Fruit fly (Drosophila melanogaster) whole organism, embryonic: ENCODE measurements around the gene ImpE3.

Source experiments
- Antp ChIP-seq: fragments of 200-800 bp; sonication (Bioruptor generic); optimal IDR thresholded peaks from 3 replicates; lab custom pipeline; 2016; ENCODE audit warnings: missing biosample characterization, missing genetic modification characterization
- CG10274 ChIP-seq: fragments of 200-800 bp; sonication (Bioruptor generic); optimal IDR thresholded peaks from 3 replicates; lab custom pipeline; 2017; ENCODE audit warnings: missing biosample characterization, mild to moderate bottlenecking, missing genetic modification characterization
- CG11085 ChIP-seq: fragments of 200-800 bp; sonication (Bioruptor generic); IDR thresholded peaks from 2 replicates; pipeline ENCODE4 v1.3.6; 2022; ENCODE audit warnings: missing biosample characterization, missing genetic modification characterization
- CG11456 ChIP-seq: fragments of 200-800 bp; sonication (Bioruptor generic); IDR thresholded peaks from 3 replicates; pipeline ENCODE4 v1.3.6; 2022; ENCODE audit warnings: missing biosample characterization, missing genetic modification characterization
- CG11695 ChIP-seq: fragments of 200-800 bp; sonication (Bioruptor generic); IDR thresholded peaks from 3 replicates; pipeline ENCODE4 v1.3.6; 2022; ENCODE audit warnings: missing biosample characterization, missing genetic modification characterization
- CG13296 ChIP-seq: fragments of 200-800 bp; sonication (Bioruptor generic); optimal IDR thresholded peaks from 3 replicates; lab custom pipeline; 2018; ENCODE audit warnings: missing biosample characterization, mild to moderate bottlenecking, missing genetic modification characterization
- CG13624 ChIP-seq: fragments of 200-800 bp; sonication (Bioruptor generic); optimal IDR thresholded peaks from 2 replicates; lab custom pipeline; 2016; ENCODE audit warnings: missing biosample characterization, missing genetic modification characterization
- CG15011 ChIP-seq: fragments of 200-800 bp; sonication (Bioruptor generic); optimal IDR thresholded peaks from 3 replicates; lab custom pipeline; 2018; ENCODE audit warnings: missing biosample characterization, mild to moderate bottlenecking, missing genetic modification characterization
- CG1647 ChIP-seq: fragments of 200-800 bp; sonication (Bioruptor generic); optimal IDR thresholded peaks from 3 replicates; lab custom pipeline; 2016; ENCODE audit warnings: missing biosample characterization, missing genetic modification characterization
- CG17328 ChIP-seq: fragments of 200-800 bp; sonication (Bioruptor generic); IDR thresholded peaks from 2 replicates; pipeline ENCODE4 v1.3.6; 2022; ENCODE audit warnings: missing biosample characterization, missing genetic modification characterization
- CG17612 ChIP-seq: fragments of 200-800 bp; sonication (Bioruptor generic); IDR thresholded peaks from 2 replicates; pipeline ENCODE4 v1.3.6; 2022; ENCODE audit warnings: missing biosample characterization, missing genetic modification characterization
- CG1832 ChIP-seq: fragments of 200-800 bp; sonication (Bioruptor generic); optimal IDR thresholded peaks from 2 replicates; lab custom pipeline; 2017; ENCODE audit warnings: missing biosample characterization, mild to moderate bottlenecking, missing genetic modification characterization, inconsistent platforms
- CG18764 ChIP-seq: fragments of 200-800 bp; sonication (Bioruptor generic); optimal IDR thresholded peaks from 3 replicates; lab custom pipeline; 2016; ENCODE audit warnings: missing biosample characterization, missing genetic modification characterization
- CG2116 ChIP-seq: fragments of 200-800 bp; sonication (Bioruptor generic); optimal IDR thresholded peaks from 3 replicates; lab custom pipeline; 2018; ENCODE audit warnings: missing biosample characterization, mild to moderate bottlenecking, missing genetic modification characterization
- CG31388 ChIP-seq: fragments of 200-800 bp; sonication (Bioruptor generic); optimal IDR thresholded peaks from 2 replicates; lab custom pipeline; 2016; ENCODE audit warnings: missing biosample characterization, missing genetic modification characterization
- CG32772 ChIP-seq: fragments of 200-800 bp; sonication (Bioruptor generic); IDR thresholded peaks from 2 replicates; pipeline ENCODE4 v1.3.6; 2022; ENCODE audit warnings: missing biosample characterization, missing genetic modification characterization
- CG3995 ChIP-seq: fragments of 200-800 bp; sonication (Bioruptor generic); optimal IDR thresholded peaks from 3 replicates; lab custom pipeline; 2016; ENCODE audit warnings: missing biosample characterization, missing genetic modification characterization
- CG5953 ChIP-seq: fragments of 200-800 bp; sonication (Bioruptor generic); IDR thresholded peaks from 2 replicates; pipeline ENCODE4 v1.3.6; 2022; ENCODE audit warnings: missing biosample characterization, missing genetic modification characterization
- CG6689 ChIP-seq: fragments of 200-800 bp; sonication (Bioruptor generic); IDR thresholded peaks from 2 replicates; pipeline ENCODE4 v1.3.6; 2022; ENCODE audit warnings: missing biosample characterization, missing genetic modification characterization
- CG6791 ChIP-seq: fragments of 200-800 bp; sonication (Bioruptor generic); IDR thresholded peaks from 3 replicates; pipeline ENCODE4 v1.3.6; 2022; ENCODE audit warnings: missing biosample characterization, missing genetic modification characterization; ENCODE audit not compliant: partially characterized antibody
- CG7745 ChIP-seq: fragments of 200-800 bp; sonication (Bioruptor generic); optimal IDR thresholded peaks from 2 replicates; lab custom pipeline; 2018; ENCODE audit warnings: missing biosample characterization, mild to moderate bottlenecking, missing genetic modification characterization, moderate library complexity
- CG7928 ChIP-seq: fragments of 200-800 bp; sonication (Bioruptor generic); optimal IDR thresholded peaks from 2 replicates; lab custom pipeline; 2017; ENCODE audit warnings: missing biosample characterization, mild to moderate bottlenecking, missing genetic modification characterization
- CG7987 ChIP-seq: fragments of 200-800 bp; sonication (Bioruptor generic); optimal IDR thresholded peaks from 2 replicates; lab custom pipeline; 2018; ENCODE audit warnings: missing biosample characterization, mild to moderate bottlenecking, missing genetic modification characterization, moderate library complexity
- CG8290 ChIP-seq, 3 experiments: fragments of 200-800 bp; sonication (Bioruptor generic); optimal IDR thresholded peaks; 2 replicates each; lab custom pipeline; 2016 to 2019; ENCODE audit warnings: missing biosample characterization in 3 of 3, missing genetic modification characterization in 3 of 3, mild to moderate bottlenecking in 2 of 3, moderate library complexity in 1 of 3
- CG9876 ChIP-seq: fragments of 200-800 bp; sonication (Bioruptor generic); optimal IDR thresholded peaks from 2 replicates; lab custom pipeline; 2016; ENCODE audit warnings: missing biosample characterization, missing genetic modification characterization
- D19A ChIP-seq: fragments of 200-800 bp; optimal IDR thresholded peaks from 3 replicates; lab custom pipeline; 2019; ENCODE audit warnings: missing biosample characterization, mild to moderate bottlenecking, missing genetic modification characterization, moderate library complexity
- Dref ChIP-seq: fragments of 200-800 bp; sonication (Bioruptor generic); IDR thresholded peaks from 2 replicates; pipeline ENCODE4 v1.3.6; 2022; ENCODE audit warnings: missing biosample characterization, missing genetic modification characterization
- Eip74EF ChIP-seq, 2 experiments: fragments of 200-800 bp in 1 of 2; fragments of >200 bp in 1 of 2; sonication (Bioruptor generic) in 1 of 2; optimal IDR thresholded peaks; 2 replicates each; lab custom pipeline; 2017 to 2019; ENCODE audit warnings: missing biosample characterization in 2 of 2, missing genetic modification characterization in 2 of 2, mild to moderate bottlenecking in 1 of 2, moderate library complexity in 1 of 2
- HmgZ ChIP-seq: fragments of 200-800 bp; sonication (Bioruptor generic); optimal IDR thresholded peaks from 2 replicates; lab custom pipeline; 2018; ENCODE audit warnings: missing biosample characterization, mild to moderate bottlenecking, missing genetic modification characterization
- Hmx ChIP-seq: fragments of 200-800 bp; sonication (Bioruptor generic); optimal IDR thresholded peaks from 2 replicates; lab custom pipeline; 2016; ENCODE audit warnings: missing biosample characterization, missing genetic modification characterization
- Meics ChIP-seq: fragments of 200-800 bp; sonication (Bioruptor generic); optimal IDR thresholded peaks from 2 replicates; lab custom pipeline; 2017; ENCODE audit warnings: missing biosample characterization, mild to moderate bottlenecking, missing genetic modification characterization
- Nf-YA ChIP-seq: fragments of 200-800 bp; sonication (Bioruptor generic); IDR thresholded peaks from 2 replicates; pipeline ENCODE4 v1.3.6; 2022; ENCODE audit warnings: missing biosample characterization, missing genetic modification characterization
- Poxn ChIP-seq: fragments of 200-800 bp; sonication (Bioruptor generic); IDR thresholded peaks from 2 replicates; pipeline ENCODE4 v1.3.6; 2022; ENCODE audit warnings: missing biosample characterization, missing genetic modification characterization
- Ptx1 ChIP-seq: fragments of 200-800 bp; sonication (Bioruptor generic); IDR thresholded peaks from 2 replicates; pipeline ENCODE4 v1.3.6; 2022; ENCODE audit warnings: missing biosample characterization, missing genetic modification characterization
- Sry-β ChIP-seq: fragments of 200-800 bp; sonication (Bioruptor generic); optimal IDR thresholded peaks from 2 replicates; lab custom pipeline; 2018; ENCODE audit warnings: missing biosample characterization, mild to moderate bottlenecking, missing genetic modification characterization, moderate library complexity
- Ssrp ChIP-seq: fragments of 200-800 bp; sonication (Bioruptor generic); optimal IDR thresholded peaks from 2 replicates; lab custom pipeline; 2018; ENCODE audit warnings: missing biosample characterization, mild to moderate bottlenecking, missing genetic modification characterization, moderate library complexity
- YL-1 ChIP-seq: fragments of 200-800 bp; sonication (Bioruptor generic); optimal IDR thresholded peaks from 3 replicates; lab custom pipeline; 2017; ENCODE audit warnings: missing biosample characterization, mild to moderate bottlenecking, missing genetic modification characterization
- amos ChIP-seq: fragments of 200-800 bp; sonication (Bioruptor generic); IDR thresholded peaks from 2 replicates; pipeline ENCODE4 v1.3.6; 2022; ENCODE audit warnings: missing biosample characterization, missing genetic modification characterization; ENCODE audit not compliant: partially characterized antibody
- cad ChIP-seq: fragments of >200 bp; optimal IDR thresholded peaks from 2 replicates; lab custom pipeline; 2017; ENCODE audit warnings: missing biosample characterization, missing genetic modification characterization
- chinmo ChIP-seq: fragments of 200-800 bp; sonication (Bioruptor generic); IDR thresholded peaks from 4 replicates; pipeline ENCODE4 v1.3.6; 2022; ENCODE audit warnings: missing biosample characterization, missing genetic modification characterization; ENCODE audit not compliant: partially characterized antibody
- insv ChIP-seq, 2 experiments: fragments of 200-800 bp; sonication (Bioruptor generic); optimal IDR thresholded peaks; 3 replicates each; lab custom pipeline; 2016 to 2018; ENCODE audit warnings: missing biosample characterization in 2 of 2, missing genetic modification characterization in 2 of 2
- lilli ChIP-seq: fragments of 200-800 bp; sonication (Bioruptor generic); optimal IDR thresholded peaks from 3 replicates; lab custom pipeline; 2016; ENCODE audit warnings: missing biosample characterization, missing genetic modification characterization
- nmo ChIP-seq: fragments of 200-800 bp; sonication (Bioruptor generic); optimal IDR thresholded peaks from 2 replicates; lab custom pipeline; 2018; ENCODE audit warnings: missing biosample characterization, mild to moderate bottlenecking, missing genetic modification characterization, moderate library complexity
- nom ChIP-seq: fragments of 200-800 bp; sonication (Bioruptor generic); optimal IDR thresholded peaks from 2 replicates; lab custom pipeline; 2017; ENCODE audit warnings: missing biosample characterization, missing genetic modification characterization, mild to moderate bottlenecking, moderate library complexity, missing genetic modification reagents
- pita ChIP-seq: fragments of 200-800 bp; sonication (Bioruptor generic); optimal IDR thresholded peaks from 2 replicates; lab custom pipeline; 2017; ENCODE audit warnings: missing biosample characterization, mild to moderate bottlenecking, missing genetic modification characterization
- sima ChIP-seq: fragments of 200-800 bp; sonication (Bioruptor generic); optimal IDR thresholded peaks from 2 replicates; lab custom pipeline; 2016; ENCODE audit warnings: missing biosample characterization, missing genetic modification characterization
- slbo ChIP-seq: fragments of 200-800 bp; sonication (Bioruptor generic); IDR thresholded peaks from 2 replicates; pipeline ENCODE4 v1.3.6; 2022; ENCODE audit warnings: missing biosample characterization, missing genetic modification characterization
- so ChIP-seq: fragments of 200-800 bp; sonication (Bioruptor generic); IDR thresholded peaks from 3 replicates; pipeline ENCODE4 v1.3.6; 2022; ENCODE audit warnings: missing biosample characterization, missing genetic modification characterization
- sqz ChIP-seq: fragments of 200-800 bp; sonication (Bioruptor generic); optimal IDR thresholded peaks from 3 replicates; lab custom pipeline; 2018; ENCODE audit warnings: missing biosample characterization, mild to moderate bottlenecking, missing genetic modification characterization
- tap ChIP-seq: fragments of 200-800 bp; optimal IDR thresholded peaks from 3 replicates; lab custom pipeline; 2019; ENCODE audit warnings: missing biosample characterization, mild to moderate bottlenecking, missing genetic modification characterization, moderate library complexity
- unpg ChIP-seq: fragments of 200-800 bp; sonication (Bioruptor generic); optimal IDR thresholded peaks from 3 replicates; lab custom pipeline; 2018; ENCODE audit warnings: missing biosample characterization, mild to moderate bottlenecking, missing genetic modification characterization, moderate library complexity

ImpE3 gene

dm6 chr3R:7995722-7996121 lies 33.6 kb downstream of the ImpE3 start, which contains the start of gene Elovl7:
Gene Elovl7, minus strand, starts transcription at chr3R:7995852.
- no peak for TF ChIP-seq CG6689 (GFP tag; lab: Robert Waterston, UW)
- TF ChIP-seq Ssrp = no peak
- TF ChIP-seq CG18764 (GFP tag; lab: Kevin White, UChicago) = no peak
- no peak for TF ChIP-seq tap (tag; lab: Kevin White, UChicago)
- TF ChIP-seq CG17612 (GFP tag; lab: Robert Waterston, UW) = no peak
- TF ChIP-seq Dref = no peak
- peak; percentile 23; the same call in 1 of the 2 replicates for TF ChIP-seq slbo (GFP tag; lab: Robert Waterston, UW)
- no peak for TF ChIP-seq CG7928 (GFP tag; lab: Kevin White, UChicago)
- TF ChIP-seq CG7745 (tag; lab: Kevin White, UChicago) = no peak
- no peak for TF ChIP-seq Sry-β
- peak; percentile 21 for TF ChIP-seq nom
- no peak for TF ChIP-seq CG11085 (GFP tag; lab: Robert Waterston, UW)
- peak; percentile 1 for TF ChIP-seq CG13624 (GFP tag; lab: Kevin White, UChicago)
- TF ChIP-seq Nf-YA (GFP tag; lab: Robert Waterston, UW) = no peak
- no peak for TF ChIP-seq CG17328
- no peak for TF ChIP-seq CG2116 (GFP tag; lab: Kevin White, UChicago)
- TF ChIP-seq CG11695 (GFP tag; lab: Robert Waterston, UW) = no peak
- peak; percentile 22 for TF ChIP-seq CG1832
- no peak for TF ChIP-seq amos (GFP tag; lab: Robert Waterston, UW)
- TF ChIP-seq chinmo (GFP tag; lab: Robert Waterston, UW) = 0 out of 4 replicates have a peak, but pooled peaks have one; percentile 44
- TF ChIP-seq Antp (GFP tag; lab: Kevin White, UChicago) = no peak
- no peak for TF ChIP-seq CG31388 (GFP tag; lab: Kevin White, UChicago)
- no peak for TF ChIP-seq CG32772 (GFP tag; lab: Robert Waterston, UW)
- TF ChIP-seq CG15011 (GFP tag; lab: Kevin White, UChicago) = no peak
- no peak for TF ChIP-seq YL-1
- no peak for TF ChIP-seq pita (GFP tag; lab: Kevin White, UChicago)
- peak; percentile 58; the same call in 1 of the 3 replicates for TF ChIP-seq so (GFP tag; lab: Robert Waterston, UW)
- TF ChIP-seq CG3995 (GFP tag; lab: Kevin White, UChicago) = no peak
- TF ChIP-seq CG7987 = no peak
- no peak for TF ChIP-seq Hmx (GFP tag; lab: Kevin White, UChicago)
- TF ChIP-seq CG1647 (GFP tag; lab: Kevin White, UChicago) = no peak
- no peak for TF ChIP-seq CG8290 (GFP tag; optimal IDR thresholded peaks at IDR 0.05; lab: Kevin White, UChicago)
- TF ChIP-seq CG8290 (tag; optimal IDR thresholded peaks at IDR 0.05; lab: Kevin White, UChicago) = no peak
- TF ChIP-seq Eip74EF (GFP tag; optimal IDR thresholded peaks at IDR 0.05; lab: Kevin White, UChicago) = peak in 1 of 2 experiments; percentile 17
- TF ChIP-seq HmgZ (tag; lab: Kevin White, UChicago) = no peak
- TF ChIP-seq CG5953 = no peak
- TF ChIP-seq insv (GFP tag; optimal IDR thresholded peaks at IDR 0.05; lab: Kevin White, UChicago) = no peak
- TF ChIP-seq unpg = no peak
- TF ChIP-seq sima (GFP tag; lab: Kevin White, UChicago) = no peak
- TF ChIP-seq Poxn (GFP tag; lab: Robert Waterston, UW) = no peak
- TF ChIP-seq sqz (GFP tag; lab: Kevin White, UChicago) = no peak
- no peak for TF ChIP-seq lilli (GFP tag; lab: Kevin White, UChicago)
- TF ChIP-seq nmo (GFP tag; lab: Kevin White, UChicago) = no peak
- TF ChIP-seq CG9876 (GFP tag; lab: Kevin White, UChicago) = no peak
- no peak for TF ChIP-seq CG6791 (GFP tag; lab: Robert Waterston, UW)
- peak; percentile 17 for TF ChIP-seq CG13296 (GFP tag; lab: Kevin White, UChicago)
- no peak for TF ChIP-seq D19A (tag; lab: Kevin White, UChicago)
- no peak for TF ChIP-seq CG10274 (GFP tag; lab: Kevin White, UChicago)
- no peak for TF ChIP-seq Meics (GFP tag; lab: Kevin White, UChicago)
- no peak for TF ChIP-seq CG11456 (GFP tag; lab: Robert Waterston, UW)
- no peak for TF ChIP-seq Ptx1 (GFP tag; lab: Robert Waterston, UW)
- TF ChIP-seq cad = no peak
